Worm (Caenorhabditis elegans): Measurements from ENCODE around the gene slc-28.1.
"Not testable (repeated sequence)": the region's sequence is repeated elsewhere in the genome, so short reads cannot be mapped to it uniquely, and the experiment has no call there.

slc-28.1 gene

ce11 chrV:3506252-3506651 is 42.6 kb downstream of the slc-28.1 start, which contains the start of gene ugt-64:
Gene ugt-64, minus strand, starts transcription at chrV:3506352.
- TF ChIP-seq vab-7 (GFP tag; IDR thresholded peaks at IDR 0.05); nhr-111 (GFP tag; optimal IDR thresholded peaks at IDR 0.05); mxl-3 (GFP tag; optimal IDR thresholded peaks at IDR 0.05): not testable (repeated sequence)

ce11 chrV:3507691-3508090 is 44.1 kb downstream of the slc-28.1 start, which contains the start of gene str-225:
Gene str-225, plus strand, starts transcription at chrV:3507822.
- TF ChIP-seq unc-62 (GFP tag; optimal IDR thresholded peaks at IDR 0.05 in 1 of 2) (peak in 1 of 2 experiments; percentile 93), unc-62 (tag; optimal IDR thresholded peaks at IDR 0.05) (no peak), zfp-2 (tag; optimal IDR thresholded peaks at IDR 0.05) (no peak)

ce11 chrV:3509878-3510277 is 46.3 kb downstream of the slc-28.1 start, which contains the start of gene str-228:
Gene str-228, plus strand, starts transcription at chrV:3510178.
- TF ChIP-seq aha-1 (tag), result peak; percentile 42
- no peak for TF ChIP-seq mes-2 (tag; optimal IDR thresholded peaks at IDR 0.05; ENCODE audit: poor library complexity, severe bottlenecking)

ce11 chrV:3512381-3512780 is 48.8 kb downstream of the slc-28.1 start, which contains the start of gene str-226:
Gene str-226, plus strand, starts transcription at chrV:3512681.
- TF ChIP-seq unc-130 (GFP tag; optimal IDR thresholded peaks at IDR 0.05) (no peak), F44E2.7 (GFP tag; IDR thresholded peaks at IDR 0.05) (no peak), fos-1 (tag; optimal IDR thresholded peaks at IDR 0.05) (no peak), madf-5 (GFP tag; IDR thresholded peaks at IDR 0.05) (no peak), lin-1 (GFP tag; IDR thresholded peaks at IDR 0.05) (no peak), ctbp-1 (GFP tag; IDR thresholded peaks at IDR 0.05) (no peak), spr-3 (GFP tag; optimal IDR thresholded peaks at IDR 0.05) (no peak), mxl-3 (GFP tag; optimal IDR thresholded peaks at IDR 0.05) (no peak), zfp-3 (GFP tag; conservative IDR thresholded peaks at IDR 0.05) (no peak)
